Fruit fly (Drosophila melanogaster): ENCODE measurements around the gene Mtr3.

Mtr3 gene

dm6 chr3L:19900184-19901089, 13.1 kb downstream of the Mtr3 start (continued):
- peak; percentile 52 for TF ChIP-seq vri (GFP tag; optimal IDR thresholded peaks at IDR 0.05)
- no peak for TF ChIP-seq CG8319 (GFP tag; optimal IDR thresholded peaks at IDR 0.05)
- TF ChIP-seq CG15336 (GFP tag; IDR thresholded peaks at IDR 0.05) = no peak
- TF ChIP-seq salr (GFP tag; optimal IDR thresholded peaks at IDR 0.05) = no peak
- no peak for TF ChIP-seq Lpt (GFP tag; optimal IDR thresholded peaks at IDR 0.05)
- TF ChIP-seq Sox14 (GFP tag; optimal IDR thresholded peaks at IDR 0.05) = no peak
- TF ChIP-seq Hr39 (GFP tag; optimal IDR thresholded peaks at IDR 0.05) = peak; percentile 12
- no peak for TF ChIP-seq OdsH (GFP tag; optimal IDR thresholded peaks at IDR 0.05)
- TF ChIP-seq fd85E (GFP tag; optimal IDR thresholded peaks at IDR 0.05) = no peak

- TF ChIP-seq CG6792 (GFP tag; optimal IDR thresholded peaks at IDR 0.05) = no peak
- no peak for TF ChIP-seq CG6808 (GFP tag; optimal IDR thresholded peaks at IDR 0.05)
- TF ChIP-seq Eip75B (GFP tag; optimal IDR thresholded peaks at IDR 0.05) = peak; percentile 18
- TF ChIP-seq CG9139 (GFP tag; optimal IDR thresholded peaks at IDR 0.05) = no peak
- no peak for TF ChIP-seq Hr4 (GFP tag; optimal IDR thresholded peaks at IDR 0.05)
- peak; percentile 63 for TF ChIP-seq svp (GFP tag)
- no peak for TF ChIP-seq CG8119 (GFP tag; IDR thresholded peaks at IDR 0.05)
- no peak for TF ChIP-seq Gug (GFP tag; IDR thresholded peaks at IDR 0.05)
- TF ChIP-seq CG10669 (GFP tag; optimal IDR thresholded peaks at IDR 0.05) = no peak
- TF ChIP-seq eg (GFP tag; IDR thresholded peaks at IDR 0.05) = no peak
- peak; percentile 38 for TF ChIP-seq dsx (GFP tag; optimal IDR thresholded peaks at IDR 0.05; ENCODE audit: poor library complexity, severe bottlenecking)
- TF ChIP-seq fkh (GFP tag; optimal IDR thresholded peaks at IDR 0.05) = peak; percentile 7
- TF ChIP-seq CG8632 (GFP tag; optimal IDR thresholded peaks at IDR 0.05) = no peak
- peak; percentile 3 for TF ChIP-seq CG10631 (GFP tag; optimal IDR thresholded peaks at IDR 0.05)
- no peak for TF ChIP-seq spab (GFP tag; optimal IDR thresholded peaks at IDR 0.05)
- no peak for TF ChIP-seq CG7368 (GFP tag; optimal IDR thresholded peaks at IDR 0.05)
- peak; percentile 25 to 67 for TF ChIP-seq ss (GFP tag; optimal IDR thresholded peaks at IDR 0.05)
- no peak for TF ChIP-seq CG8319 (GFP tag; optimal IDR thresholded peaks at IDR 0.05)
- no peak for TF ChIP-seq Blimp-1 (GFP tag; optimal IDR thresholded peaks at IDR 0.05)
- no peak for TF ChIP-seq CG6276 (GFP tag; optimal IDR thresholded peaks at IDR 0.05)
- TF ChIP-seq Eip78C (GFP tag) = peak; percentile 62
- TF ChIP-seq topi (GFP tag; optimal IDR thresholded peaks at IDR 0.05) = no peak
- no peak for TF ChIP-seq fd85E (GFP tag; optimal IDR thresholded peaks at IDR 0.05)
- peak; percentile 46 for TF ChIP-seq vri (GFP tag; optimal IDR thresholded peaks at IDR 0.05)
- TF ChIP-seq pdm3 (GFP tag; optimal IDR thresholded peaks at IDR 0.05) = no peak
- TF ChIP-seq fd59A (GFP tag; optimal IDR thresholded peaks at IDR 0.05) = no peak
- no peak for TF ChIP-seq CG34406 (GFP tag; optimal IDR thresholded peaks at IDR 0.05)
- no peak for TF ChIP-seq achi (GFP tag; optimal IDR thresholded peaks at IDR 0.05)
- no peak for TF ChIP-seq Eip93F (GFP tag; optimal IDR thresholded peaks at IDR 0.05)
- no peak for TF ChIP-seq Lpt (GFP tag; optimal IDR thresholded peaks at IDR 0.05)
- TF ChIP-seq CG3032 (tag; optimal IDR thresholded peaks at IDR 0.05) = no peak
- TF ChIP-seq CG6854 (GFP tag; optimal IDR thresholded peaks at IDR 0.05) = no peak
- peak; percentile 18; the same call in 1 of the 3 replicates for TF ChIP-seq CG6163 (GFP tag; IDR thresholded peaks at IDR 0.05)
- TF ChIP-seq CG32006 (GFP tag; optimal IDR thresholded peaks at IDR 0.05) = peak; percentile 32
- TF ChIP-seq CG15336 (GFP tag; IDR thresholded peaks at IDR 0.05) = no peak; the same call in 1 of the 2 replicates
- no peak for TF ChIP-seq CG1621 (tag; optimal IDR thresholded peaks at IDR 0.05)
- no peak for TF ChIP-seq acj6 (GFP tag; optimal IDR thresholded peaks at IDR 0.05)
- TF ChIP-seq OdsH (GFP tag; optimal IDR thresholded peaks at IDR 0.05) = peak; percentile 15
- no peak for TF ChIP-seq CG4318 (GFP tag; optimal IDR thresholded peaks at IDR 0.05)
- no peak for TF ChIP-seq CG3919 (GFP tag; optimal IDR thresholded peaks at IDR 0.05)
- no peak for TF ChIP-seq Sox15 (GFP tag; optimal IDR thresholded peaks at IDR 0.05)
- TF ChIP-seq salr (GFP tag; optimal IDR thresholded peaks at IDR 0.05) = no peak
- TF ChIP-seq Ets96B (tag; optimal IDR thresholded peaks at IDR 0.05) = no peak
- peak; percentile 7 for TF ChIP-seq Met (GFP tag; optimal IDR thresholded peaks at IDR 0.05)
Measured at dm6 chr3L:19899308-19899927, 14.1 kb downstream of the Mtr3 start.

All from whole organism, prepupa.